Fruit fly (Drosophila melanogaster): ENCODE measurements around the gene Ciz1.

- TF ChIP-seq CG12605 (GFP tag; IDR thresholded peaks at IDR 0.05) (no peak), EcR (GFP tag; optimal IDR thresholded peaks at IDR 0.05) (no peak)
These were observed 609 bp downstream of the Ciz1 start for dm6 chr3L:9865053-9865442.

Measured in whole organism, pupa.